Fruit fly (Drosophila melanogaster) whole organism, embryonic: ENCODE data around the gene Rab39.
A peak's percentile ranks its signal among the peaks of the same experiment; 100 is the strongest.

Source experiments
- CG10462 ChIP-seq: fragments of 200-800 bp; sonication (Bioruptor generic); optimal IDR thresholded peaks from 2 replicates; lab custom pipeline; 2016; ENCODE audit warnings: missing biosample characterization, missing genetic modification characterization
- CG11504 ChIP-seq: fragments of 200-800 bp; sonication (Bioruptor generic); optimal IDR thresholded peaks from 3 replicates; lab custom pipeline; 2019; ENCODE audit warnings: missing biosample characterization, mild to moderate bottlenecking, missing genetic modification characterization, moderate library complexity
- CG12299 ChIP-seq: fragments of 200-800 bp; sonication (Bioruptor generic); optimal IDR thresholded peaks from 2 replicates; lab custom pipeline; 2018; ENCODE audit warnings: missing biosample characterization, mild to moderate bottlenecking, missing genetic modification characterization
- CG12391 ChIP-seq: fragments of 200-800 bp; sonication (Bioruptor generic); optimal IDR thresholded peaks from 3 replicates; lab custom pipeline; 2018; ENCODE audit warnings: missing biosample characterization, mild to moderate bottlenecking, missing genetic modification characterization, moderate library complexity
- CG13424 ChIP-seq: fragments of 200-800 bp; sonication (Bioruptor generic); optimal IDR thresholded peaks from 2 replicates; lab custom pipeline; 2019; ENCODE audit warnings: missing biosample characterization, mild to moderate bottlenecking, missing genetic modification characterization, moderate library complexity
- CG18599 ChIP-seq: fragments of 200-800 bp; sonication (Bioruptor generic); optimal IDR thresholded peaks from 3 replicates; lab custom pipeline; 2017; ENCODE audit warnings: missing biosample characterization, missing genetic modification characterization, mild to moderate bottlenecking, moderate library complexity, missing genetic modification reagents
- CG2120 ChIP-seq: fragments of 200-800 bp; sonication (Bioruptor generic); optimal IDR thresholded peaks from 3 replicates; lab custom pipeline; 2016; ENCODE audit warnings: missing biosample characterization, missing genetic modification characterization
- CG2199 ChIP-seq: fragments of 200-800 bp; sonication (Bioruptor generic); IDR thresholded peaks from 3 replicates; pipeline ENCODE4 v1.3.6; 2022; ENCODE audit warnings: missing biosample characterization, missing genetic modification characterization
- CG2202 ChIP-seq: fragments of 200-800 bp; sonication (Bioruptor generic); optimal IDR thresholded peaks from 2 replicates; lab custom pipeline; 2018; ENCODE audit warnings: missing biosample characterization, mild to moderate bottlenecking, missing genetic modification characterization
- CG2678 ChIP-seq: fragments of 200-800 bp; sonication (Bioruptor generic); optimal IDR thresholded peaks from 3 replicates; lab custom pipeline; 2019; ENCODE audit warnings: missing biosample characterization, mild to moderate bottlenecking, missing genetic modification characterization, moderate library complexity
- CG2875 ChIP-seq: fragments of 200-800 bp; sonication (Bioruptor generic); optimal IDR thresholded peaks from 2 replicates; lab custom pipeline; 2017; ENCODE audit warnings: missing biosample characterization, mild to moderate bottlenecking, missing genetic modification characterization, missing genetic modification reagents
- CG32772 ChIP-seq: fragments of 200-800 bp; sonication (Bioruptor generic); IDR thresholded peaks from 2 replicates; pipeline ENCODE4 v1.3.6; 2022; ENCODE audit warnings: missing biosample characterization, missing genetic modification characterization
- CG3838 ChIP-seq: fragments of 200-800 bp; sonication (Bioruptor generic); optimal IDR thresholded peaks from 3 replicates; lab custom pipeline; 2016; ENCODE audit warnings: missing biosample characterization, missing genetic modification characterization
- CG7839 ChIP-seq: fragments of 200-800 bp; sonication (Bioruptor generic); optimal IDR thresholded peaks from 3 replicates; lab custom pipeline; 2018; ENCODE audit warnings: missing biosample characterization, mild to moderate bottlenecking, missing genetic modification characterization, moderate library complexity
- CG8290 ChIP-seq, 3 experiments: fragments of 200-800 bp; sonication (Bioruptor generic); optimal IDR thresholded peaks; 2 replicates each; lab custom pipeline; 2016 to 2019; ENCODE audit warnings: missing biosample characterization in 3 of 3, missing genetic modification characterization in 3 of 3, mild to moderate bottlenecking in 2 of 3, moderate library complexity in 1 of 3
- CG8478 ChIP-seq: fragments of >200 bp; optimal IDR thresholded peaks from 2 replicates; lab custom pipeline; 2018
- CG9876 ChIP-seq: fragments of 200-800 bp; sonication (Bioruptor generic); optimal IDR thresholded peaks from 2 replicates; lab custom pipeline; 2016; ENCODE audit warnings: missing biosample characterization, missing genetic modification characterization
- CTCF ChIP-seq: fragments of 200-800 bp; sonication (Bioruptor generic); optimal IDR thresholded peaks from 2 replicates; lab custom pipeline; 2017; ENCODE audit warnings: missing biosample characterization, mild to moderate bottlenecking, missing genetic modification characterization, moderate library complexity
- D19A ChIP-seq: fragments of 200-800 bp; optimal IDR thresholded peaks from 3 replicates; lab custom pipeline; 2019; ENCODE audit warnings: missing biosample characterization, mild to moderate bottlenecking, missing genetic modification characterization, moderate library complexity
- D19B ChIP-seq: fragments of 200-800 bp; sonication (Bioruptor generic); optimal IDR thresholded peaks from 2 replicates; lab custom pipeline; 2017; ENCODE audit warnings: missing biosample characterization, mild to moderate bottlenecking, missing genetic modification characterization
- Doc3 ChIP-seq: fragments of 200-800 bp; sonication (Bioruptor generic); IDR thresholded peaks from 3 replicates; pipeline ENCODE4 v1.3.6; 2022; ENCODE audit warnings: missing biosample characterization, missing genetic modification characterization; ENCODE audit not compliant: partially characterized antibody
- E2f1 ChIP-seq: fragments of 200-800 bp; sonication (Bioruptor generic); IDR thresholded peaks from 2 replicates; pipeline ENCODE4 v1.3.6; 2022; ENCODE audit warnings: missing biosample characterization, missing genetic modification characterization
- HLH54F ChIP-seq: fragments of 200-800 bp; sonication (Bioruptor generic); optimal IDR thresholded peaks from 3 replicates; lab custom pipeline; 2016; ENCODE audit warnings: missing biosample characterization, missing genetic modification characterization
- Hr3 ChIP-seq: fragments of 200-800 bp; sonication (Bioruptor generic); optimal IDR thresholded peaks from 3 replicates; lab custom pipeline; 2016; ENCODE audit warnings: missing biosample characterization, missing genetic modification characterization
- Hr51 ChIP-seq, 2 experiments: fragments of 200-800 bp; sonication (Bioruptor generic); optimal IDR thresholded peaks; 2 replicates in 1 of 2; 3 replicates in 1 of 2; lab custom pipeline; 2016 to 2018; ENCODE audit warnings: missing biosample characterization in 2 of 2, missing genetic modification characterization in 2 of 2, mild to moderate bottlenecking in 1 of 2, moderate library complexity in 1 of 2
- Lim3 ChIP-seq: fragments of 200-800 bp; sonication (Bioruptor generic); IDR thresholded peaks from 2 replicates; pipeline ENCODE4 v1.3.6; 2022; ENCODE audit warnings: missing biosample characterization, missing genetic modification characterization
- Mad ChIP-seq: fragments of 200-800 bp; sonication (Bioruptor generic); optimal IDR thresholded peaks from 2 replicates; lab custom pipeline; 2016; ENCODE audit warnings: missing biosample characterization, missing genetic modification characterization
- Myb ChIP-seq: fragments of 200-800 bp; sonication (Bioruptor generic); optimal IDR thresholded peaks from 2 replicates; lab custom pipeline; 2016; ENCODE audit warnings: missing biosample characterization, missing genetic modification characterization
- YL-1 ChIP-seq: fragments of 200-800 bp; sonication (Bioruptor generic); optimal IDR thresholded peaks from 3 replicates; lab custom pipeline; 2017; ENCODE audit warnings: missing biosample characterization, mild to moderate bottlenecking, missing genetic modification characterization
- ato ChIP-seq: fragments of 200-800 bp; sonication (Bioruptor generic); IDR thresholded peaks from 2 replicates; pipeline ENCODE4 v1.3.6; 2022; ENCODE audit warnings: missing biosample characterization, missing genetic modification characterization; ENCODE audit not compliant: partially characterized antibody
- az2 ChIP-seq: fragments of 200-800 bp; sonication (Bioruptor generic); optimal IDR thresholded peaks from 3 replicates; lab custom pipeline; 2016; ENCODE audit warnings: missing biosample characterization, missing genetic modification characterization
- danr ChIP-seq: fragments of 200-800 bp; sonication (Bioruptor generic); IDR thresholded peaks from 2 replicates; pipeline ENCODE4 v1.3.6; 2022; ENCODE audit warnings: missing biosample characterization, missing genetic modification characterization
- dati ChIP-seq: fragments of 200-800 bp; sonication (Bioruptor generic); IDR thresholded peaks from 2 replicates; pipeline ENCODE4 v1.3.6; 2022; ENCODE audit warnings: missing biosample characterization, missing genetic modification characterization
- dmrt11E ChIP-seq: fragments of 200-800 bp; sonication (Bioruptor generic); optimal IDR thresholded peaks from 3 replicates; lab custom pipeline; 2018; ENCODE audit warnings: missing biosample characterization, mild to moderate bottlenecking, missing genetic modification characterization, moderate library complexity
- dmrt99B ChIP-seq: fragments of 200-800 bp; sonication (Bioruptor generic); optimal IDR thresholded peaks from 2 replicates; lab custom pipeline; 2018; ENCODE audit warnings: missing biosample characterization, mild to moderate bottlenecking, missing genetic modification characterization, moderate library complexity
- fd64A ChIP-seq: fragments of 200-800 bp; sonication (Bioruptor generic); optimal IDR thresholded peaks from 3 replicates; lab custom pipeline; 2018; ENCODE audit warnings: missing biosample characterization, mild to moderate bottlenecking, missing genetic modification characterization
- gem ChIP-seq: fragments of 200-800 bp; sonication (Bioruptor generic); optimal IDR thresholded peaks from 2 replicates; lab custom pipeline; 2019; ENCODE audit warnings: missing biosample characterization, mild to moderate bottlenecking, missing genetic modification characterization, moderate library complexity
- grau ChIP-seq: fragments of 200-800 bp; optimal IDR thresholded peaks from 3 replicates; lab custom pipeline; 2019; ENCODE audit warnings: missing biosample characterization, mild to moderate bottlenecking, missing genetic modification characterization, moderate library complexity
- her ChIP-seq: fragments of 200-800 bp; sonication (Bioruptor generic); optimal IDR thresholded peaks from 2 replicates; lab custom pipeline; 2016; ENCODE audit warnings: missing biosample characterization, missing genetic modification characterization
- lab ChIP-seq: fragments of 200-800 bp; sonication (Bioruptor generic); optimal IDR thresholded peaks from 3 replicates; lab custom pipeline; 2017; ENCODE audit warnings: missing biosample characterization, missing genetic modification characterization, mild to moderate bottlenecking, moderate library complexity, missing genetic modification reagents
- row ChIP-seq: fragments of 200-800 bp; sonication (Bioruptor generic); IDR thresholded peaks from 3 replicates; pipeline ENCODE4 v1.3.6; 2022; ENCODE audit warnings: missing biosample characterization, missing genetic modification characterization
- sens ChIP-seq: fragments of 200-800 bp; sonication (Bioruptor generic); peaks from one replicate; lab custom pipeline; 2016; ENCODE audit warnings: missing biosample characterization, missing genetic modification characterization
- sisA ChIP-seq: fragments of 200-800 bp; sonication (Bioruptor generic); IDR thresholded peaks from 2 replicates; pipeline ENCODE4 v1.3.6; 2022; ENCODE audit warnings: missing biosample characterization, missing genetic modification characterization
- ssp ChIP-seq: fragments of 200-800 bp; sonication (Bioruptor generic); IDR thresholded peaks from 2 replicates; pipeline ENCODE4 v1.3.6; 2022; ENCODE audit warnings: missing biosample characterization, missing genetic modification characterization
- usp ChIP-seq: fragments of >200 bp; optimal IDR thresholded peaks from 2 replicates; lab custom pipeline; 2017; ENCODE audit warnings: missing biosample characterization, missing genetic modification characterization

Rab39 gene

DNA sequence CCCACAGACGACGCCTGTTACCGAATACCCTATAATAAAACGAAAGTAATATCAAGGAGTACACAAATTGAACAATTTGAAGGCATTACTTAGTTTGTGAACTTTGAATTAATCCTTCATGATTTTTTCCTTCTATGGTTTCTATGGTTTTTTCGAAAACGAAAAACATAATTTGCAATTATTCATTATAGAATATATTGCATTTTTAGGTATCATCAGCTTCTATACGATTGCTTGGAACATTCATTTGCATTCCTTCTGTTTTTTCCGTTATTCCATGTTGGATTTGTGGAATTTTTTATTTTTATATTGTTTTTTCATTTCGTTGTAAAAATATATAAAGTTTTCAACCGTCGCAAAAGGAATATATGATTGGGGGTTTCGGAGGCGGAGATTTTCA is 19.3 kb upstream of the Rab39 start:
- TF ChIP-seq CG10462 (GFP tag; lab: Kevin White, UChicago) (no peak), CG12391 (no peak), CG2202 (no peak), CG11504 (tag; lab: Kevin White, UChicago) (peak; percentile 11), Doc3 (no peak), danr (no peak), ato (no peak), CG9876 (GFP tag; lab: Kevin White, UChicago) (no peak), D19A (tag; lab: Kevin White, UChicago) (peak; percentile 24), fd64A (GFP tag; lab: Kevin White, UChicago) (no peak), CG3838 (GFP tag; lab: Kevin White, UChicago) (no peak), D19B (GFP tag; lab: Kevin White, UChicago) (peak; percentile 56), E2f1 (GFP tag; lab: Robert Waterston, UW) (no peak), CG12299 (tag; lab: Kevin White, UChicago) (no peak), CG2120 (GFP tag; lab: Kevin White, UChicago) (peak; percentile 14), CG7839 (no peak), CG2678 (tag; lab: Kevin White, UChicago) (peak; percentile 26), usp (GFP tag; lab: Kevin White, UChicago) (no peak), row (peak; percentile 45; the same call in 2 of the 3 replicates), grau (tag; lab: Kevin White, UChicago) (peak; percentile 8), Hr51 (GFP tag; optimal IDR thresholded peaks at IDR 0.05; lab: Kevin White, UChicago) (peak in 1 of 2 experiments; percentile 2), ssp (GFP tag; lab: Robert Waterston, UW) (no peak), dati (GFP tag; lab: Robert Waterston, UW) (no peak), CG13424 (tag; lab: Kevin White, UChicago) (no peak), CG8290 (GFP tag; optimal IDR thresholded peaks at IDR 0.05; lab: Kevin White, UChicago) (no peak), CG8290 (tag; optimal IDR thresholded peaks at IDR 0.05; lab: Kevin White, UChicago) (no peak), CG18599 (GFP tag; lab: Kevin White, UChicago) (peak; percentile 14), lab (GFP tag; lab: Kevin White, UChicago) (peak; percentile 7), az2 (GFP tag; lab: Kevin White, UChicago) (no peak), her (no peak), CG32772 (GFP tag; lab: Robert Waterston, UW) (no peak), dmrt99B (tag; lab: Kevin White, UChicago) (no peak), sisA (GFP tag; lab: Robert Waterston, UW) (no peak), Myb (GFP tag; lab: Kevin White, UChicago) (no peak), gem (peak; percentile 40), HLH54F (no peak), YL-1 (GFP tag; lab: Kevin White, UChicago) (no peak), dmrt11E (tag; lab: Kevin White, UChicago) (no peak), sens (GFP tag; lab: Kevin White, UChicago) (peak; percentile 54)

DNA sequence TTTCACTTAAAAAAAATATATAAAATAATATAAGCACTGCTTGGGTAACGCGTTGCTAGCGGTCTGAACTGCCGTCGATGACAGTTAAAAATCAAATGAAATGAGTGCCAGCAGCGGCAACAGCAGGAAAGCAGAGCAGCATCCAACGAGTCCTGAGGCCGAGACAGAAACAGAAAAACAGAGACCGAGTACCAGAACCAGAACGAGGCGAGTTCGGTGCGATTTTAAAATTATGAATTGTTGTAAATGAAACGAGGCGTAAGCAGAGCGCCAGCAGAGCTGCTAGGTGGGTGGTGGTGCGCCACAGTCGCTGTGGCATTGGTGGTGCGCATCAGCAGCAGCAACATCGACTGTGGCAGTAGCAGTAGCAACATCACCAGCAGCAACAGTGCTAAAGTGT is 16.9 kb upstream of the Rab39 start, which contains the start of gene CG15478:
Gene CG15478 (minus strand): TSS at position 101 of the 400 bp plus-strand sequence.
- no peak for TF ChIP-seq Lim3 (GFP tag; lab: Robert Waterston, UW)
- TF ChIP-seq Mad (GFP tag; lab: Kevin White, UChicago), result no peak
- no peak for TF ChIP-seq CG2199 (GFP tag; lab: Robert Waterston, UW)
- no peak for TF ChIP-seq CG2875
- TF ChIP-seq CTCF (GFP tag; lab: Kevin White, UChicago), result no peak
- no peak for TF ChIP-seq CG8478
- TF ChIP-seq Hr3 (GFP tag; lab: Kevin White, UChicago), result no peak
- TF ChIP-seq, all 482 proteins: peak for 0
